Fruit fly (Drosophila melanogaster) whole organism, embryonic: ENCODE measurements around the gene mrva.

ENCODE experiments used
- Bgb ChIP-seq: fragments of 200-800 bp; sonication (Bioruptor generic); IDR thresholded peaks from 2 replicates; pipeline ENCODE4 v1.3.6; 2022; ENCODE audit warnings: missing biosample characterization, missing genetic modification characterization; ENCODE audit not compliant: partially characterized antibody
- CG11456 ChIP-seq: fragments of 200-800 bp; sonication (Bioruptor generic); IDR thresholded peaks from 3 replicates; pipeline ENCODE4 v1.3.6; 2022; ENCODE audit warnings: missing biosample characterization, missing genetic modification characterization
- CG33213 ChIP-seq: fragments of 200-800 bp; sonication (Bioruptor generic); optimal IDR thresholded peaks from 3 replicates; lab custom pipeline; 2016; ENCODE audit warnings: missing biosample characterization, missing genetic modification characterization
- CG6272 ChIP-seq: fragments of 200-800 bp; sonication (Bioruptor generic); IDR thresholded peaks from 2 replicates; pipeline ENCODE4 v1.3.6; 2022; ENCODE audit warnings: missing biosample characterization, missing genetic modification characterization
- CHES-1-like ChIP-seq: fragments of 200-800 bp; sonication (Bioruptor generic); optimal IDR thresholded peaks from 2 replicates; lab custom pipeline; 2016; ENCODE audit warnings: missing biosample characterization, missing genetic modification characterization
- Fer3 ChIP-seq: fragments of 200-800 bp; sonication (Bioruptor generic); optimal IDR thresholded peaks from 2 replicates; lab custom pipeline; 2018; ENCODE audit warnings: missing biosample characterization, mild to moderate bottlenecking, missing genetic modification characterization, moderate library complexity
- GATAe ChIP-seq: fragments of 200-800 bp; sonication (Bioruptor generic); conservative IDR thresholded peaks from 2 replicates; pipeline ENCODE4 v1.3.6; 2022; ENCODE audit warnings: missing biosample characterization, missing genetic modification characterization
- cad ChIP-seq: fragments of >200 bp; optimal IDR thresholded peaks from 2 replicates; lab custom pipeline; 2017; ENCODE audit warnings: missing biosample characterization, missing genetic modification characterization
- p53 ChIP-seq: fragments of 200-800 bp; sonication (Bioruptor generic); optimal IDR thresholded peaks from 2 replicates; lab custom pipeline; 2016; ENCODE audit warnings: missing biosample characterization, missing genetic modification characterization
- pan ChIP-seq, 4 experiments: fragments of >200 bp in 3 of 4; fragments of 200-800 bp in 1 of 4; sonication (Bioruptor generic) in 1 of 4; optimal IDR thresholded peaks in 3 of 4; IDR thresholded peaks in 1 of 4; 2 replicates each; pipeline versions ENCODE4 v1.3.6 to Lab custom; 2017 to 2022; ENCODE audit warnings: missing biosample characterization in 2 of 4, missing genetic modification characterization in 2 of 4, mixed read lengths in 1 of 4
- tin ChIP-seq: fragments of 200-800 bp; sonication (Bioruptor generic); optimal IDR thresholded peaks from 3 replicates; lab custom pipeline; 2016; ENCODE audit warnings: missing biosample characterization, missing genetic modification characterization

DNA sequence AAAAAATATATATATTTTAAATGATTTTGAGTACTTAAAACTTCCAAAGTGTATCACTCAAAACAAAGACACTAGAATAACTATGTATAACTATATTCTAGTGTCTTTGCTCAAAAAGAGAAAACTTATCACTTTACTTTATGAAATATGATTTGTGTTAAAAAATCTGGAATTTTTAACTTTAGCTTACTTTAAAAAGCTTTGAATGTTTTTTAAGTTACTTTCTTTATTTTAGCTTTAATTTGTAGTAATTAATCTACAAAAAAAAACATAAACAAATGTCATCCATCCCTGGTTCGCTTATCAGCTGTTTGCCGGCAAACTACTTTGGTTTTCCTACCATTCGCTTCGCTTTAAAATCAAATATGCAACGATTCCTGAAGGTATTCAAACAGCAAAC, 8.9 kb downstream of the mrva start, which contains the start of gene CG8607:
- TF ChIP-seq CHES-1-like (no peak), Fer3 (tag; lab: Kevin White, UChicago) (no peak), pan (optimal IDR thresholded peaks at IDR 0.05; lab: Kevin White, UChicago) (no peak), pan (GFP tag; optimal IDR thresholded peaks at IDR 0.05 in 1 of 2, IDR thresholded peaks at IDR 0.05 in 1 of 2) (no peak), GATAe (GFP tag; lab: Robert Waterston, UW) (no peak), CG6272 (GFP tag; lab: Robert Waterston, UW) (no peak), tin (GFP tag; lab: Kevin White, UChicago) (no peak), Bgb (no peak), CG33213 (GFP tag; lab: Kevin White, UChicago) (no peak), cad (no peak), CG11456 (GFP tag; lab: Robert Waterston, UW) (no peak), p53 (no peak)
